Worm (Caenorhabditis elegans) whole organism, young adult: ENCODE results near the gene rps-1.

Source experiments
- B0035.1 ChIP-seq: sonication (generic microtip); optimal IDR thresholded peaks from 2 replicates; lab custom pipeline; 2016; ENCODE audit warnings: missing genetic modification characterization, mild to moderate bottlenecking, missing compliant biosample characterization, missing genotype, missing genetic modification reagents
- B0336.3 ChIP-seq: fragments of 200-800 bp; sonication (Bioruptor generic); IDR thresholded peaks from 2 replicates; pipeline ENCODE4 v1.3.6; 2022; ENCODE audit warnings: missing genetic modification characterization, missing compliant biosample characterization
- F10E7.11 ChIP-seq: sonication (generic microtip); optimal IDR thresholded peaks from 2 replicates; lab custom pipeline; 2017; ENCODE audit warnings: mild to moderate bottlenecking, missing genetic modification characterization, moderate library complexity, missing compliant biosample characterization
- F22D6.2 ChIP-seq: sonication (generic microtip); optimal IDR thresholded peaks from 2 replicates; lab custom pipeline; 2016; ENCODE audit warnings: mild to moderate bottlenecking, missing genetic modification characterization, missing compliant biosample characterization
- F37B4.10 ChIP-seq: fragments of 200-800 bp; sonication (Bioruptor generic); IDR thresholded peaks from 2 replicates; pipeline ENCODE4 v1.3.6; 2022; ENCODE audit warnings: missing genetic modification characterization, missing compliant biosample characterization
- F52B5.7 ChIP-seq: sonication (generic microtip); optimal IDR thresholded peaks from 2 replicates; lab custom pipeline; 2016; ENCODE audit warnings: mild to moderate bottlenecking, missing genetic modification characterization, missing compliant biosample characterization
- F55B11.4 ChIP-seq: sonication (generic microtip); optimal IDR thresholded peaks from 2 replicates; lab custom pipeline; 2016; ENCODE audit warnings: missing compliant biosample characterization, missing genetic modification characterization, borderline replicate concordance; ENCODE audit not compliant: insufficient read depth
- Y53F4B.3 ChIP-seq: fragments of 200-800 bp; sonication (Bioruptor generic); IDR thresholded peaks from 2 replicates; pipeline ENCODE4 v1.3.6; 2022; ENCODE audit warnings: missing genetic modification reagents, missing genetic modification characterization, missing compliant biosample characterization
- Y95B8A.8 ChIP-seq: fragments of 200-800 bp; sonication (Bioruptor generic); IDR thresholded peaks from 2 replicates; pipeline ENCODE4 v1.3.6; 2022; ENCODE audit warnings: missing genetic modification reagents, missing genetic modification characterization, missing compliant biosample characterization
- attf-5 ChIP-seq: fragments of 200-800 bp; sonication (Bioruptor generic); optimal IDR thresholded peaks from 2 replicates; lab custom pipeline; 2018; ENCODE audit warnings: mild to moderate bottlenecking, missing genetic modification characterization, missing compliant biosample characterization
- attf-6 ChIP-seq: fragments of 200-800 bp; sonication (Bioruptor generic); IDR thresholded peaks from 2 replicates; pipeline ENCODE4 v1.3.6; 2022; ENCODE audit warnings: missing genetic modification reagents, missing genetic modification characterization, missing compliant biosample characterization
- bed-2 ChIP-seq: fragments of 200-800 bp; sonication (Bioruptor generic); IDR thresholded peaks from 2 replicates; pipeline ENCODE4 v1.3.6; 2022; ENCODE audit warnings: missing genetic modification reagents, missing genetic modification characterization, missing compliant biosample characterization
- ceh-27 ChIP-seq: fragments of 200-800 bp; sonication (Bioruptor generic); optimal IDR thresholded peaks from 2 replicates; lab custom pipeline; 2018; ENCODE audit warnings: mild to moderate bottlenecking, missing genetic modification characterization, moderate library complexity, missing compliant biosample characterization
- ceh-79 ChIP-seq: sonication (generic microtip); optimal IDR thresholded peaks from 2 replicates; lab custom pipeline; 2017; ENCODE audit warnings: mild to moderate bottlenecking, missing genetic modification characterization, missing compliant biosample characterization
- chd-7 ChIP-seq: sonication (generic microtip); optimal IDR thresholded peaks from 2 replicates; lab custom pipeline; 2016; ENCODE audit warnings: mild to moderate bottlenecking, missing genetic modification characterization, moderate library complexity, missing compliant biosample characterization
- dox-1 ChIP-seq: fragments of 200-800 bp; sonication (Bioruptor generic); IDR thresholded peaks from 2 replicates; pipeline ENCODE4 v1.3.6; 2022; ENCODE audit warnings: missing genetic modification reagents, missing genetic modification characterization, missing compliant biosample characterization
- dpff-1 ChIP-seq: sonication (generic microtip); optimal IDR thresholded peaks from 2 replicates; lab custom pipeline; 2017; ENCODE audit warnings: mild to moderate bottlenecking, missing genetic modification characterization, missing compliant biosample characterization
- efl-1 ChIP-seq: fragments of 150-350 bp; optimal IDR thresholded peaks from 2 replicates; lab custom pipeline; 2014; ENCODE audit warnings: missing biosample characterization, missing genetic modification reagents, missing genetic modification characterization
- egl-44 ChIP-seq: fragments of 200-800 bp; sonication (Bioruptor generic); IDR thresholded peaks from 2 replicates; pipeline ENCODE4 v1.3.6; 2022; ENCODE audit warnings: missing genetic modification reagents, missing genetic modification characterization, missing compliant biosample characterization
- egrh-3 ChIP-seq: fragments of 200-800 bp; sonication (Bioruptor generic); IDR thresholded peaks from 2 replicates; pipeline ENCODE4 v1.3.6; 2022; ENCODE audit warnings: missing genetic modification reagents, missing genetic modification characterization, missing compliant biosample characterization
- ets-4 ChIP-seq: fragments of 200-800 bp; sonication (Bioruptor generic); optimal IDR thresholded peaks from 2 replicates; lab custom pipeline; 2018; ENCODE audit warnings: mild to moderate bottlenecking, missing genetic modification characterization, missing compliant biosample characterization
- hrde-1 ChIP-seq: sonication (generic microtip); optimal IDR thresholded peaks from 2 replicates; lab custom pipeline; 2016; ENCODE audit warnings: missing genetic modification characterization, mild to moderate bottlenecking, missing compliant biosample characterization, moderate library complexity, missing genotype, missing genetic modification reagents, borderline replicate concordance
- nfya-1 ChIP-seq: sonication (generic microtip); optimal IDR thresholded peaks from 2 replicates; lab custom pipeline; 2017; ENCODE audit warnings: antibody characterized with exemption, missing compliant biosample characterization, missing genetic modification characterization, borderline replicate concordance; ENCODE audit not compliant: insufficient read depth
- nfya-2 ChIP-seq: fragments of 200-800 bp; sonication (Bioruptor generic); IDR thresholded peaks from 2 replicates; pipeline ENCODE4 v1.3.6; 2022; ENCODE audit warnings: missing genetic modification reagents, missing genetic modification characterization, missing compliant biosample characterization
- nhr-27 ChIP-seq: fragments of 200-800 bp; sonication (Bioruptor generic); optimal IDR thresholded peaks from 2 replicates; lab custom pipeline; 2018; ENCODE audit warnings: mild to moderate bottlenecking, missing genetic modification characterization, moderate library complexity, missing compliant biosample characterization
- rcor-1 ChIP-seq: fragments of 200-800 bp; sonication (Bioruptor generic); IDR thresholded peaks from 2 replicates; pipeline ENCODE4 v1.3.6; 2022; ENCODE audit warnings: missing genetic modification reagents, missing genetic modification characterization, missing compliant biosample characterization
- rpc-1 ChIP-seq, 2 experiments: fragments of 150-350 bp in 1 of 2; sonication (generic microtip) in 1 of 2; optimal IDR thresholded peaks; 2 replicates each; lab custom pipeline; 2014 to 2018; ENCODE audit warnings: missing biosample characterization in 1 of 2, missing genetic modification characterization in 1 of 2, missing genetic modification reagents in 1 of 2, missing genotype in 1 of 2
- sdz-38 ChIP-seq: sonication (generic microtip); optimal IDR thresholded peaks from 2 replicates; lab custom pipeline; 2016; ENCODE audit warnings: missing genotype, missing genetic modification characterization, missing compliant biosample characterization
- snpc-1.1 ChIP-seq: sonication (generic microtip); optimal IDR thresholded peaks from 2 replicates; lab custom pipeline; 2017; ENCODE audit warnings: missing genetic modification characterization, mild to moderate bottlenecking, missing compliant biosample characterization, antibody characterized with exemption, moderate library complexity, missing genotype, missing genetic modification reagents; ENCODE audit not compliant: insufficient read depth
- snpc-1.3 ChIP-seq: sonication (generic microtip); optimal IDR thresholded peaks from 2 replicates; lab custom pipeline; 2017; ENCODE audit warnings: missing genetic modification characterization, mild to moderate bottlenecking, missing compliant biosample characterization, antibody characterized with exemption, moderate library complexity, missing genotype, missing genetic modification reagents; ENCODE audit not compliant: insufficient read depth
- tbp1 ChIP-seq: fragments of 200-800 bp; sonication (Bioruptor generic); optimal IDR thresholded peaks from 2 replicates; lab custom pipeline; 2018; ENCODE audit warnings: mild to moderate bottlenecking, missing genetic modification characterization, missing compliant biosample characterization
- tlf-1 ChIP-seq: fragments of 200-800 bp; sonication (Bioruptor generic); optimal IDR thresholded peaks from 2 replicates; lab custom pipeline; 2018; ENCODE audit warnings: mild to moderate bottlenecking, missing genetic modification characterization, missing compliant biosample characterization
- unc-130 ChIP-seq: sonication (generic microtip); optimal IDR thresholded peaks from 2 replicates; lab custom pipeline; 2016; ENCODE audit warnings: missing genetic modification reagents, missing genetic modification characterization, missing compliant biosample characterization
- zfh-2 ChIP-seq: fragments of 200-800 bp; sonication (Bioruptor generic); conservative IDR thresholded peaks from 2 replicates; pipeline ENCODE4 v1.3.6; 2022; ENCODE audit warnings: missing genetic modification reagents, missing genetic modification characterization, missing compliant biosample characterization
- ztf-26 ChIP-seq: sonication (generic microtip); optimal IDR thresholded peaks from 2 replicates; lab custom pipeline; 2017; ENCODE audit warnings: missing genetic modification characterization, missing compliant biosample characterization

The rps-1 gene

DNA sequence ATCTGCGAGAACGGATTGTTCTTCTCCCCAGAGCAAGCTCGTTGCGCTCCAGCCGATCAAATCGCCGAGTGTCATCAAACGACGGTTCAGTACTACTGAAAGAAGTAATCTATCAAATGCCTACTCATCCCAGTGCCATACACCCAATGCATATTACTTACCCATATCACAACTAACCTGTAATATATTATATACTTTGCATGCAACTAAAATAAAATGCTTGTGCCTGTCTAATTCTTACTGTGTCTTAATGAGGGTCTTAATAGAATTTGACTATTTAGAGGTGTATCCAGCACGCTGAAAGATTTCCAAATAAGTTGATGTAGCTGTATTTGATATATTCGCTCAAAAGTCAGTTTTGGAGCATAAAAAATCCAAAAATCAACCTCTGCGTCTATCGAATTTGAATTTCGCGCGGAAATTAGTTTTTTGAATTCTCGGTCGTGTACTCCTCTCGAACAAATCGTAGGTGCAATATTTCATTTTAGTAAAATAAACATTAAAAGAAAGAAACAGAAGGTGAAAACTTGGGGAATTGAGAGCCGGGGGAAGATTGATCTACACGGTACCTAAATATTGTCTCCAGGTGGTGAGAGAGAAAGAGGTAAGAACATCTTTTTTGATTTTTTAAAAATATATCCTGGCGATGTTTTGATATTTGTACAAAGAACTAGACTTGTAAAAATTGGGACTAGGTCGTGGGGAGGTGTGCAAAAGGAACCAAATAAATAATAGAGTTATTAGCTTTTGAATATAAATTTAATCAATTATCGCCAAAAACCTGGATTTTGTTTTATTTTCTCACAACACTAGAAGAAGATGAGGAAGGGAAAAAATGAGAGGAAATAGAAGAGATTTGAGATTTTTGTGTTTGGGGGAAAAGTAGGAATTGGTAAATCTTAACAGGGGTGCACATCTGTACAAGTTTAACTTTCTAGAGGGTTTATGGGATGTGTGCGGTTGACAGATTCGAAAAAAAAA lies 15.7 kb downstream of the rps-1 start (continued):
- TF ChIP-seq F22D6.2 (tag; lab: Kevin White, UChicago) (no peak), rcor-1 (GFP tag; lab: Robert Waterston, UW) (peak; percentile 42; the same call in 1 of the 2 replicates), sdz-38 (tag; lab: Kevin White, UChicago) (no peak), zfh-2 (GFP tag; lab: Robert Waterston, UW) (no peak), attf-5 (GFP tag; lab: Kevin White, UChicago) (no peak), dox-1 (GFP tag; lab: Robert Waterston, UW) (peak; percentile 63), nfya-2 (GFP tag; lab: Robert Waterston, UW) (no peak), F10E7.11 (tag; lab: Kevin White, UChicago) (peak; percentile 10), nhr-27 (tag; lab: Kevin White, UChicago) (peak; percentile 76), hrde-1 (tag; lab: Kevin White, UChicago) (peak; percentile 97), F52B5.7 (tag; lab: Kevin White, UChicago) (peak; percentile 69), chd-7 (tag; lab: Kevin White, UChicago) (peak; percentile 28), snpc-1.1 (peak; percentile 39), F55B11.4 (no peak), F37B4.10 (GFP tag; lab: Robert Waterston, UW) (no peak), egl-44 (GFP tag; lab: Robert Waterston, UW) (0 out of 2 replicates have a peak, but pooled peaks have one; percentile 7), ztf-26 (tag; lab: Kevin White, UChicago) (peak; percentile 40), B0336.3 (GFP tag; lab: Robert Waterston, UW) (peak; percentile 95), nfya-1 (tag; lab: Kevin White, UChicago) (no peak), dpff-1 (tag; lab: Kevin White, UChicago) (peak; percentile 94), unc-130 (GFP tag; lab: Kevin White, UChicago) (peak; percentile 63), ceh-79 (tag; lab: Kevin White, UChicago) (peak; percentile 52), tbp1 (peak; percentile 43), efl-1 (GFP tag; lab: Kevin White, UChicago) (peak; percentile 59), tlf-1 (peak; percentile 88), snpc-1.3 (tag; lab: Kevin White, UChicago) (peak; percentile 85), Y95B8A.8 (GFP tag; lab: Robert Waterston, UW) (peak; percentile 87), rpc-1 (optimal IDR thresholded peaks at IDR 0.05; lab: Kevin White, UChicago) (no peak), rpc-1 (tag; optimal IDR thresholded peaks at IDR 0.05; lab: Kevin White, UChicago) (no peak), ets-4 (GFP tag; lab: Kevin White, UChicago) (no peak), attf-6 (GFP tag; lab: Robert Waterston, UW) (peak; percentile 79), bed-2 (GFP tag; lab: Robert Waterston, UW) (no peak), ceh-27 (GFP tag; lab: Kevin White, UChicago) (no peak), B0035.1 (no peak), Y53F4B.3 (peak; percentile 4; the same call in 1 of the 2 replicates), egrh-3 (no peak)
